Fruit fly (Drosophila melanogaster) whole organism: Measurements from ENCODE around the gene MED15.

Experiments used
- CG8478 ChIP-seq: fragments of >200 bp; optimal IDR thresholded peaks from 2 replicates; lab custom pipeline; 2018; ENCODE audit warnings: inconsistent platforms
- Dll ChIP-seq: fragments of >200 bp; optimal IDR thresholded peaks from 2 replicates; lab custom pipeline; 2017
- EcR ChIP-seq, 2 experiments: fragments of >200 bp; optimal IDR thresholded peaks; 2 replicates each; lab custom pipeline; 2017; ENCODE audit warnings: missing biosample characterization in 2 of 2, missing genetic modification characterization in 2 of 2, missing genetic modification reagents in 2 of 2
- psq ChIP-seq: fragments of >200 bp; optimal IDR thresholded peaks from 2 replicates; lab custom pipeline; 2017
- usp ChIP-seq: fragments of >200 bp; optimal IDR thresholded peaks from 2 replicates; lab custom pipeline; 2017; ENCODE audit warnings: missing biosample characterization, missing genetic modification characterization, mixed read lengths

DNA sequence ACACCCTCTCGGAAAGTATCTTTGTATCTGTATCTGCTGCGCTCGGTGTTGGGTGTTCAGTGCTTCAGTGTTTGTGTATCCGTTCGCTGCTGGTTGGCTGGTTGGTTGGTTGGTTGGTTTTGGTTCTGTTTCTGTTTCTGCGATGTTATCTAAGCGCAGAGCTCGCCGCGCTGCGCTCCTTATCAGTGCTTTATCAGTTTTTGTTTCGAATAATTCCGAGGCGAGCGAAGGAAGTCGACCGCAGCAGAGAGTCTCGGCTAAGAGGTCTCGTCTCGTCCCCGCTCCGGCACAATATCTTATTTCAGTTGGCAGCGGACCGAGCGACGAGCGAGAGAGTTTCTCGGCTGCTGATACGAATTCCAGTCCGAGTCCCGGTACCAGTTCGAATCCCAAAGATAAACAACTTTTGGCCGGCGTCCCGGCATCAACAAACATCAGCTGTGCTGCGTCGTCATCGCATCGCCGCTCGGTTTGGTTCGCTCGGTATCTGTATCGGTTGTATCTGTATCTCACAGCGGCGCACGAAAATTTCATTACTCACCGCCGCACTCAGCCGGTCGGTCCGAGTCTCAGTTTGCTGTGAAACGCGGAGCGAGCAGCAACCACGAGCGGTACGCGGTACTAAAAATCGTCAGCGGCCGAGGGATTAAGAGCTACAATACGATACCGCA is 50.5 kb downstream of the MED15 start:
- no peak for TF ChIP-seq Dll
- no peak for TF ChIP-seq CG8478 (lab: Kevin White, UChicago)
- no peak for TF ChIP-seq psq
- no peak for TF ChIP-seq usp
- TF ChIP-seq EcR (GFP tag; optimal IDR thresholded peaks at IDR 0.05; lab: Kevin White, UChicago), result no peak
